Fruit fly (Drosophila melanogaster): ENCODE results near the gene Aladin.
A peak's percentile ranks its signal among the peaks of the same experiment; 100 is the strongest.

Gene Aladin

dm6 chrX:9251212-9251877 is 21.9 kb upstream of the Aladin start (continued):
- no peak for TF ChIP-seq z (GFP tag; IDR thresholded peaks at IDR 0.05)
- no peak for TF ChIP-seq CG9609 (GFP tag; optimal IDR thresholded peaks at IDR 0.05)
- TF ChIP-seq CG12219 (GFP tag; optimal IDR thresholded peaks at IDR 0.05), result no peak
- no peak for TF ChIP-seq CG12769 (tag; optimal IDR thresholded peaks at IDR 0.05)
- TF ChIP-seq Dad (GFP tag; optimal IDR thresholded peaks at IDR 0.05), result no peak
- no peak for TF ChIP-seq Myb (GFP tag; optimal IDR thresholded peaks at IDR 0.05)
- TF ChIP-seq sim (GFP tag; IDR thresholded peaks at IDR 0.05), result no peak
- no peak for TF ChIP-seq CG12071 (GFP tag; optimal IDR thresholded peaks at IDR 0.05)
- no peak for TF ChIP-seq CG5953 (GFP tag; IDR thresholded peaks at IDR 0.05)
- TF ChIP-seq lab (GFP tag; optimal IDR thresholded peaks at IDR 0.05), result no peak
- no peak for TF ChIP-seq pan (optimal IDR thresholded peaks at IDR 0.05)
- no peak for TF ChIP-seq pan (GFP tag; optimal IDR thresholded peaks at IDR 0.05 in 1 of 2, IDR thresholded peaks at IDR 0.05 in 1 of 2)
- 0 out of 3 replicates have a peak, but pooled peaks have one; percentile 42 for TF ChIP-seq CG2199 (GFP tag; IDR thresholded peaks at IDR 0.05)
- TF ChIP-seq BtbVII (GFP tag; optimal IDR thresholded peaks at IDR 0.05), result no peak
- TF ChIP-seq prd (optimal IDR thresholded peaks at IDR 0.05), result no peak
- peak; percentile 44; the same call in 2 of the 3 replicates for TF ChIP-seq prd (GFP tag; IDR thresholded peaks at IDR 0.05)
- no peak for TF ChIP-seq Fer3 (tag; optimal IDR thresholded peaks at IDR 0.05)
- no peak for TF ChIP-seq CG17612 (GFP tag; IDR thresholded peaks at IDR 0.05)
- TF ChIP-seq ham (GFP tag; IDR thresholded peaks at IDR 0.05), result no peak
- peak; percentile 85 for TF ChIP-seq Med (GFP tag)
- peak; percentile 23 for TF ChIP-seq CG10654 (GFP tag; optimal IDR thresholded peaks at IDR 0.05)
- no peak for TF ChIP-seq gce (GFP tag; IDR thresholded peaks at IDR 0.05)
- 0 out of 2 replicates have a peak, but pooled peaks have one; percentile 19 for TF ChIP-seq vvl (GFP tag; IDR thresholded peaks at IDR 0.05)
- TF ChIP-seq wek (GFP tag; optimal IDR thresholded peaks at IDR 0.05), result no peak
- TF ChIP-seq YL-1 (GFP tag; optimal IDR thresholded peaks at IDR 0.05), result no peak
- TF ChIP-seq CG15011 (GFP tag; optimal IDR thresholded peaks at IDR 0.05), result no peak
- no peak for TF ChIP-seq Sry-δ (GFP tag; optimal IDR thresholded peaks at IDR 0.05)
- TF ChIP-seq CG12236 (GFP tag; optimal IDR thresholded peaks at IDR 0.05), result no peak
- TF ChIP-seq CG34422 (GFP tag; IDR thresholded peaks at IDR 0.05), result no peak
- no peak for TF ChIP-seq CG6175 (GFP tag; IDR thresholded peaks at IDR 0.05)
- 0 out of 2 replicates have a peak, but pooled peaks have one; percentile 26 for TF ChIP-seq sisA (GFP tag; IDR thresholded peaks at IDR 0.05)
- no peak for TF ChIP-seq twi (tag; optimal IDR thresholded peaks at IDR 0.05)
- TF ChIP-seq Atf6 (GFP tag; IDR thresholded peaks at IDR 0.05), result no peak
- TF ChIP-seq CG10267 (tag; optimal IDR thresholded peaks at IDR 0.05), result no peak
- TF ChIP-seq vnd (GFP tag; IDR thresholded peaks at IDR 0.05; ENCODE audit: partially characterized antibody), result no peak
- no peak for TF ChIP-seq CG10543 (GFP tag; optimal IDR thresholded peaks at IDR 0.05)
- no peak for TF ChIP-seq CG8944 (GFP tag; optimal IDR thresholded peaks at IDR 0.05)
- peak in 1 of 3 experiments; percentile 5 for TF ChIP-seq lola (GFP tag; optimal IDR thresholded peaks at IDR 0.05)
- TF ChIP-seq CG7556 (GFP tag; optimal IDR thresholded peaks at IDR 0.05), result peak; percentile 4
- TF ChIP-seq CG17361 (GFP tag; IDR thresholded peaks at IDR 0.05), result peak; percentile 47; the same call in 1 of the 3 replicates
- TF ChIP-seq pita (GFP tag; optimal IDR thresholded peaks at IDR 0.05), result no peak
- TF ChIP-seq dmrt99B (tag; optimal IDR thresholded peaks at IDR 0.05), result peak; percentile 45
- TF ChIP-seq Nf-YB (GFP tag; optimal IDR thresholded peaks at IDR 0.05), result no peak
- peak; percentile 5 for TF ChIP-seq CG1529 (GFP tag; optimal IDR thresholded peaks at IDR 0.05)
- peak; percentile 39 for TF ChIP-seq az2 (GFP tag; optimal IDR thresholded peaks at IDR 0.05)
- 0 out of 3 replicates have a peak, but pooled peaks have one; percentile 26 for TF ChIP-seq dysf (GFP tag; IDR thresholded peaks at IDR 0.05)
- TF ChIP-seq CG7987 (GFP tag; optimal IDR thresholded peaks at IDR 0.05), result no peak
- TF ChIP-seq Poxn (GFP tag; IDR thresholded peaks at IDR 0.05), result no peak
- TF ChIP-seq CG7357 (GFP tag; IDR thresholded peaks at IDR 0.05), result no peak
- no peak for TF ChIP-seq sr (GFP tag; IDR thresholded peaks at IDR 0.05)
- peak; percentile 4 for TF ChIP-seq CG17385 (GFP tag; optimal IDR thresholded peaks at IDR 0.05)
